Worm (Caenorhabditis elegans): ENCODE data around the gene F35F10.14.

ce11 chrV:3295368-3295767 lies 24.5 kb downstream of the F35F10.14 start:
- no peak for TF ChIP-seq W03F9.2 (tag; optimal IDR thresholded peaks at IDR 0.05)
- TF ChIP-seq him-1 (tag; optimal IDR thresholded peaks at IDR 0.05) = no peak
- TF ChIP-seq dao-5 (tag; optimal IDR thresholded peaks at IDR 0.05) = no peak

All from whole organism, L4/young adult.